Fruit fly (Drosophila melanogaster) S2 (cell line): ENCODE data around the gene Pnn.

Source experiments
- CG8478 ChIP-seq: fragments of >200 bp; optimal IDR thresholded peaks from 2 replicates; lab custom pipeline; 2018
- CTCF ChIP-seq, 2 experiments: fragments of >200 bp; optimal IDR thresholded peaks; 2 replicates each; lab custom pipeline; 2018

dm6 chr3R:9747272-9747874 lies 6.7 kb downstream of the Pnn start, which contains the start of gene CG12948:
- TF ChIP-seq CG8478 (lab: Kevin White, UChicago) (no peak), CTCF (optimal IDR thresholded peaks at IDR 0.05; lab: Kevin White, UChicago) (no peak)
